Fruit fly (Drosophila melanogaster) whole organism, embryonic: ENCODE results near the gene CG9903.
A peak's percentile ranks its signal among the peaks of the same experiment; 100 is the strongest.

Source experiments
- Ada2b ChIP-seq: fragments of 200-800 bp; sonication (Bioruptor generic); IDR thresholded peaks from 2 replicates; pipeline ENCODE4 v1.3.6; 2022; ENCODE audit warnings: missing biosample characterization, missing genetic modification characterization
- Antp ChIP-seq: fragments of 200-800 bp; sonication (Bioruptor generic); optimal IDR thresholded peaks from 3 replicates; lab custom pipeline; 2016; ENCODE audit warnings: missing biosample characterization, missing genetic modification characterization
- Atf-2 ChIP-seq: fragments of 200-800 bp; sonication (Bioruptor generic); optimal IDR thresholded peaks from 2 replicates; lab custom pipeline; 2016; ENCODE audit warnings: missing biosample characterization, missing genetic modification characterization
- CG10654 ChIP-seq: fragments of 200-800 bp; sonication (Bioruptor generic); optimal IDR thresholded peaks from 2 replicates; lab custom pipeline; 2016; ENCODE audit warnings: missing biosample characterization, missing genetic modification characterization
- CG11093 ChIP-seq: fragments of 200-800 bp; sonication (Bioruptor generic); IDR thresholded peaks from 3 replicates; pipeline ENCODE4 v1.3.6; 2022; ENCODE audit warnings: missing biosample characterization, missing genetic modification characterization
- CG11247 ChIP-seq: fragments of 200-800 bp; sonication (Bioruptor generic); IDR thresholded peaks from 2 replicates; pipeline ENCODE4 v1.3.6; 2022; ENCODE audit warnings: missing biosample characterization, missing genetic modification characterization
- CG11456 ChIP-seq: fragments of 200-800 bp; sonication (Bioruptor generic); IDR thresholded peaks from 3 replicates; pipeline ENCODE4 v1.3.6; 2022; ENCODE audit warnings: missing biosample characterization, missing genetic modification characterization
- CG12219 ChIP-seq: fragments of 200-800 bp; sonication (Bioruptor generic); optimal IDR thresholded peaks from 3 replicates; lab custom pipeline; 2018; ENCODE audit warnings: missing biosample characterization, mild to moderate bottlenecking, missing genetic modification characterization
- CG14441 ChIP-seq: fragments of 200-800 bp; sonication (Bioruptor generic); IDR thresholded peaks from 2 replicates; pipeline ENCODE4 v1.3.6; 2022; ENCODE audit warnings: missing biosample characterization, missing genetic modification characterization
- CG16779 ChIP-seq: fragments of 200-800 bp; sonication (Bioruptor generic); IDR thresholded peaks from 2 replicates; pipeline ENCODE4 v1.3.6; 2022; ENCODE audit warnings: missing biosample characterization, missing genetic modification characterization
- CG16815 ChIP-seq: fragments of 200-800 bp; sonication (Bioruptor generic); optimal IDR thresholded peaks from 3 replicates; lab custom pipeline; 2017; ENCODE audit warnings: missing biosample characterization, mild to moderate bottlenecking, missing genetic modification characterization
- CG16863 ChIP-seq: fragments of 200-800 bp; sonication (Bioruptor generic); optimal IDR thresholded peaks from 3 replicates; lab custom pipeline; 2016; ENCODE audit warnings: missing biosample characterization, missing genetic modification characterization
- CG17359 ChIP-seq: fragments of 200-800 bp; sonication (Bioruptor generic); optimal IDR thresholded peaks from 3 replicates; lab custom pipeline; 2018; ENCODE audit warnings: missing biosample characterization, mild to moderate bottlenecking, missing genetic modification characterization, moderate library complexity
- CG17612 ChIP-seq: fragments of 200-800 bp; sonication (Bioruptor generic); IDR thresholded peaks from 2 replicates; pipeline ENCODE4 v1.3.6; 2022; ENCODE audit warnings: missing biosample characterization, missing genetic modification characterization
- CG30403 ChIP-seq: fragments of 200-800 bp; sonication (Bioruptor generic); optimal IDR thresholded peaks from 3 replicates; lab custom pipeline; 2016; ENCODE audit warnings: missing biosample characterization, missing genetic modification characterization
- CG3407 ChIP-seq: fragments of 200-800 bp; sonication (Bioruptor generic); optimal IDR thresholded peaks from 2 replicates; lab custom pipeline; 2018; ENCODE audit warnings: missing biosample characterization, mild to moderate bottlenecking, missing genetic modification characterization
- CG3838 ChIP-seq: fragments of 200-800 bp; sonication (Bioruptor generic); optimal IDR thresholded peaks from 3 replicates; lab custom pipeline; 2016; ENCODE audit warnings: missing biosample characterization, missing genetic modification characterization
- CG5180 ChIP-seq: fragments of 200-800 bp; sonication (Bioruptor generic); optimal IDR thresholded peaks from 3 replicates; lab custom pipeline; 2017; ENCODE audit warnings: missing biosample characterization, missing genetic modification characterization, mild to moderate bottlenecking, moderate library complexity, missing genetic modification reagents
- CG6272 ChIP-seq: fragments of 200-800 bp; sonication (Bioruptor generic); IDR thresholded peaks from 2 replicates; pipeline ENCODE4 v1.3.6; 2022; ENCODE audit warnings: missing biosample characterization, missing genetic modification characterization
- CG7556 ChIP-seq: fragments of 200-800 bp; sonication (Bioruptor generic); optimal IDR thresholded peaks from 2 replicates; lab custom pipeline; 2017; ENCODE audit warnings: missing biosample characterization, mild to moderate bottlenecking, missing genetic modification characterization
- CG8089 ChIP-seq: fragments of 200-800 bp; sonication (Bioruptor generic); optimal IDR thresholded peaks from 3 replicates; lab custom pipeline; 2016; ENCODE audit warnings: missing biosample characterization, missing genetic modification characterization
- CG9215 ChIP-seq: fragments of 200-800 bp; sonication (Bioruptor generic); IDR thresholded peaks from 2 replicates; pipeline ENCODE4 v1.3.6; 2022; ENCODE audit warnings: missing biosample characterization, missing genetic modification characterization
- CrebB ChIP-seq: fragments of 200-800 bp; sonication (Bioruptor generic); optimal IDR thresholded peaks from 3 replicates; lab custom pipeline; 2018; ENCODE audit warnings: missing biosample characterization, mild to moderate bottlenecking, missing genetic modification characterization
- Dek ChIP-seq: fragments of 200-800 bp; sonication (Bioruptor generic); optimal IDR thresholded peaks from 3 replicates; lab custom pipeline; 2019; ENCODE audit warnings: missing biosample characterization, mild to moderate bottlenecking, missing genetic modification characterization, moderate library complexity
- HLH3B ChIP-seq: fragments of 200-800 bp; sonication (Bioruptor generic); IDR thresholded peaks from 2 replicates; pipeline ENCODE4 v1.3.6; 2022; ENCODE audit warnings: missing biosample characterization, missing genetic modification characterization
- Hr39 ChIP-seq: fragments of >200 bp; optimal IDR thresholded peaks from 2 replicates; lab custom pipeline; 2017
- Hsf ChIP-seq: fragments of 200-800 bp; sonication (Bioruptor generic); optimal IDR thresholded peaks from 3 replicates; lab custom pipeline; 2016; ENCODE audit warnings: missing biosample characterization, missing genetic modification characterization
- Lhr ChIP-seq: fragments of 200-800 bp; sonication (Bioruptor generic); optimal IDR thresholded peaks from 3 replicates; lab custom pipeline; 2017; ENCODE audit warnings: mild to moderate bottlenecking, missing biosample characterization, missing genetic modification reagents, missing genetic modification characterization
- MTF-1 ChIP-seq: fragments of 200-800 bp; sonication (Bioruptor generic); optimal IDR thresholded peaks from 2 replicates; lab custom pipeline; 2018; ENCODE audit warnings: missing biosample characterization, mild to moderate bottlenecking, missing genetic modification characterization, borderline replicate concordance
- NC2α ChIP-seq: fragments of 200-800 bp; sonication (Bioruptor generic); optimal IDR thresholded peaks from 2 replicates; lab custom pipeline; 2016; ENCODE audit warnings: missing biosample characterization, missing genetic modification characterization
- Nf-YB ChIP-seq: fragments of 200-800 bp; sonication (Bioruptor generic); optimal IDR thresholded peaks from 3 replicates; lab custom pipeline; 2019; ENCODE audit warnings: missing biosample characterization, mild to moderate bottlenecking, missing genetic modification characterization, moderate library complexity
- PHDP ChIP-seq: fragments of 200-800 bp; sonication (Bioruptor generic); optimal IDR thresholded peaks from 3 replicates; lab custom pipeline; 2018; ENCODE audit warnings: missing biosample characterization, mild to moderate bottlenecking, missing genetic modification characterization, moderate library complexity
- Ptx1 ChIP-seq: fragments of 200-800 bp; sonication (Bioruptor generic); IDR thresholded peaks from 2 replicates; pipeline ENCODE4 v1.3.6; 2022; ENCODE audit warnings: missing biosample characterization, missing genetic modification characterization
- Sin3A ChIP-seq: fragments of >200 bp; optimal IDR thresholded peaks from 2 replicates; lab custom pipeline; 2018
- Sox100B ChIP-seq: fragments of 200-800 bp; sonication (Bioruptor generic); optimal IDR thresholded peaks from 3 replicates; lab custom pipeline; 2018; ENCODE audit warnings: missing biosample characterization, mild to moderate bottlenecking, missing genetic modification characterization
- Sry-β ChIP-seq: fragments of 200-800 bp; sonication (Bioruptor generic); optimal IDR thresholded peaks from 2 replicates; lab custom pipeline; 2018; ENCODE audit warnings: missing biosample characterization, mild to moderate bottlenecking, missing genetic modification characterization, moderate library complexity
- ab ChIP-seq: fragments of 200-800 bp; sonication (Bioruptor generic); optimal IDR thresholded peaks from 2 replicates; lab custom pipeline; 2016; ENCODE audit warnings: missing biosample characterization, missing genetic modification characterization
- dan ChIP-seq: fragments of 200-800 bp; sonication (Bioruptor generic); IDR thresholded peaks from 2 replicates; pipeline ENCODE4 v1.3.6; 2022; ENCODE audit warnings: missing biosample characterization, missing genetic modification characterization
- dysf ChIP-seq: fragments of 200-800 bp; sonication (Bioruptor generic); IDR thresholded peaks from 3 replicates; pipeline ENCODE4 v1.3.6; 2022; ENCODE audit warnings: missing biosample characterization, missing genetic modification characterization
- fd3F ChIP-seq: fragments of 200-800 bp; sonication (Bioruptor generic); optimal IDR thresholded peaks from 2 replicates; lab custom pipeline; 2018; ENCODE audit warnings: missing biosample characterization, mild to moderate bottlenecking, missing genetic modification characterization, moderate library complexity
- ftz-f1 ChIP-seq: fragments of 200-800 bp; sonication (Bioruptor generic); optimal IDR thresholded peaks from 2 replicates; lab custom pipeline; 2016; ENCODE audit warnings: missing biosample characterization, missing genetic modification characterization
- gce ChIP-seq: fragments of 200-800 bp; sonication (Bioruptor generic); IDR thresholded peaks from 3 replicates; pipeline ENCODE4 v1.3.6; 2022; ENCODE audit warnings: missing biosample characterization, missing genetic modification characterization
- hbn ChIP-seq: fragments of 200-800 bp; sonication (Bioruptor generic); IDR thresholded peaks from 2 replicates; pipeline ENCODE4 v1.3.6; 2022; ENCODE audit warnings: missing biosample characterization, missing genetic modification characterization; ENCODE audit not compliant: partially characterized antibody
- hkb ChIP-seq, 2 experiments: fragments of 200-800 bp in 1 of 2; fragments of >200 bp in 1 of 2; sonication (Bioruptor generic) in 1 of 2; IDR thresholded peaks in 1 of 2; optimal IDR thresholded peaks in 1 of 2; 2 replicates each; pipeline versions ENCODE4 v1.3.6 to Lab custom; 2017 to 2022; ENCODE audit warnings: missing biosample characterization in 1 of 2, missing genetic modification characterization in 1 of 2
- lbe ChIP-seq: fragments of 200-800 bp; sonication (Bioruptor generic); optimal IDR thresholded peaks from 2 replicates; lab custom pipeline; 2016; ENCODE audit warnings: missing biosample characterization, mild to moderate bottlenecking, missing genetic modification characterization
- lola ChIP-seq, 3 experiments: fragments of >200 bp in 2 of 3; fragments of 200-800 bp in 1 of 3; sonication (Bioruptor generic) in 1 of 3; optimal IDR thresholded peaks; 2 replicates each; lab custom pipeline; 2017 to 2019; ENCODE audit warnings: missing biosample characterization in 3 of 3, missing genetic modification characterization in 3 of 3, mild to moderate bottlenecking in 1 of 3, moderate library complexity in 1 of 3
- oc ChIP-seq: fragments of 200-800 bp; sonication (Bioruptor generic); optimal IDR thresholded peaks from 2 replicates; lab custom pipeline; 2018; ENCODE audit warnings: missing biosample characterization, mild to moderate bottlenecking, missing genetic modification characterization, moderate library complexity
- psq ChIP-seq: fragments of 200-800 bp; sonication (Bioruptor generic); optimal IDR thresholded peaks from 2 replicates; lab custom pipeline; 2017; ENCODE audit warnings: missing biosample characterization, missing genetic modification characterization
- pum ChIP-seq: fragments of 200-800 bp; sonication (Bioruptor generic); optimal IDR thresholded peaks from 2 replicates; lab custom pipeline; 2016; ENCODE audit warnings: missing biosample characterization, missing genetic modification characterization
- sd ChIP-seq: fragments of 200-800 bp; sonication (Bioruptor generic); optimal IDR thresholded peaks from 3 replicates; lab custom pipeline; 2018; ENCODE audit warnings: missing biosample characterization, mild to moderate bottlenecking, missing genetic modification characterization, moderate library complexity
- sima ChIP-seq: fragments of 200-800 bp; sonication (Bioruptor generic); optimal IDR thresholded peaks from 2 replicates; lab custom pipeline; 2016; ENCODE audit warnings: missing biosample characterization, missing genetic modification characterization
- z ChIP-seq: fragments of 200-800 bp; sonication (Bioruptor generic); IDR thresholded peaks from 3 replicates; pipeline ENCODE4 v1.3.6; 2022; ENCODE audit warnings: missing biosample characterization, missing genetic modification characterization

CG9903 gene

DNA sequence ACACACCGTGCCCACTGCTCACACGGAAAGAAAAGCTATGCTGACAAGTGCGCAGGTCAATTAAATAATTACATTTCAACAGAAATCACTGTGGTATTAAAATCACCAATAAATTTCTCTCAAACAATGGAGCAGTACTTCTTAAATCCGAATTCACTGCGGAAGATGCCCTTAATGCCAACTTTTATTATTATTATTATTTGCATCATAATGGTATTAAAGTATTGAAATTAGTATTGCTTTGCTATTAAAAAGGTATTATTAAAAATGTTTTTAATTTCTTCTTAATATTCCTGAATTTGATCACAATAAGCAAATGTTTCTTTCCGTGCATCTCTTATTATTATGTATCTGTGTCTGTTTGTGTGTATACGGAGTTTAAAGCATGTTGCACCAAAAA is 39.3 kb upstream of the CG9903 start (continued):
- TF ChIP-seq ftz-f1 (GFP tag; lab: Kevin White, UChicago) (no peak), Hr39 (lab: Kevin White, UChicago) (no peak), z (no peak), NC2α (GFP tag; lab: Kevin White, UChicago) (no peak), CG12219 (peak; percentile 14), Nf-YB (GFP tag; lab: Kevin White, UChicago) (no peak), lbe (GFP tag; lab: Kevin White, UChicago) (no peak), HLH3B (GFP tag; lab: Robert Waterston, UW) (no peak), PHDP (peak; percentile 57), CG30403 (peak; percentile 53), CG14441 (GFP tag; lab: Robert Waterston, UW) (no peak), Sox100B (peak; percentile 49), CG17612 (no peak), hkb (optimal IDR thresholded peaks at IDR 0.05; lab: Kevin White, UChicago) (no peak), hkb (GFP tag; IDR thresholded peaks at IDR 0.05; lab: Robert Waterston, UW) (0 out of 2 replicates have a peak, but pooled peaks have one; percentile 21), Atf-2 (GFP tag; lab: Kevin White, UChicago) (no peak), CG16815 (GFP tag; lab: Kevin White, UChicago) (no peak), Ada2b (no peak), CG3838 (no peak), sd (tag; lab: Kevin White, UChicago) (no peak), Antp (GFP tag; lab: Kevin White, UChicago) (no peak), Dek (tag; lab: Kevin White, UChicago) (peak; percentile 17), psq (GFP tag; lab: Kevin White, UChicago) (no peak), CG7556 (GFP tag; lab: Kevin White, UChicago) (peak; percentile 74), CG17359 (tag; lab: Kevin White, UChicago) (peak; percentile 28), CrebB (tag; lab: Kevin White, UChicago) (no peak), Hsf (GFP tag; lab: Kevin White, UChicago) (no peak), ab (GFP tag; lab: Kevin White, UChicago) (no peak), CG16779 (GFP tag; lab: Robert Waterston, UW) (no peak), CG16863 (no peak), Lhr (no peak), MTF-1 (GFP tag; lab: Kevin White, UChicago) (no peak), dysf (GFP tag; lab: Robert Waterston, UW) (peak; percentile 34; the same call in 2 of the 3 replicates), Sry-β (GFP tag; lab: Kevin White, UChicago) (no peak), Ptx1 (GFP tag; lab: Robert Waterston, UW) (0 out of 2 replicates have a peak, but pooled peaks have one; percentile 31), pum (no peak), gce (no peak), CG5180 (GFP tag; lab: Kevin White, UChicago) (peak; percentile 12), CG11456 (GFP tag; lab: Robert Waterston, UW) (no peak), CG9215 (0 out of 2 replicates have a peak, but pooled peaks have one; percentile 5), dan (no peak), hbn (GFP tag; lab: Robert Waterston, UW) (no peak), lola (GFP tag; optimal IDR thresholded peaks at IDR 0.05; lab: Kevin White, UChicago) (no peak), CG3407 (GFP tag; lab: Kevin White, UChicago) (no peak), CG11093 (GFP tag; lab: Robert Waterston, UW) (no peak), CG10654 (GFP tag; lab: Kevin White, UChicago) (peak; percentile 20), fd3F (no peak), CG11247 (GFP tag; lab: Robert Waterston, UW) (no peak), CG6272 (no peak), Sin3A (lab: Kevin White, UChicago) (no peak), CG8089 (GFP tag; lab: Kevin White, UChicago) (no peak), sima (GFP tag; lab: Kevin White, UChicago) (no peak), oc (tag; lab: Kevin White, UChicago) (no peak)
